Worm (Caenorhabditis elegans) whole organism, L1 larva: Measurements from ENCODE around the gene Y94H6A.2.

Experiments
- C04F5.9 ChIP-seq: sonication (generic microtip); optimal IDR thresholded peaks from 2 replicates; lab custom pipeline; 2016; ENCODE audit warnings: missing genetic modification characterization, missing compliant biosample characterization
- C16A3.4 ChIP-seq: fragments of 150-350 bp; optimal IDR thresholded peaks from 2 replicates; lab custom pipeline; 2014; ENCODE audit warnings: missing biosample characterization, missing genetic modification characterization
- F16B12.6 ChIP-seq: fragments of 150-350 bp; optimal IDR thresholded peaks from 2 replicates; lab custom pipeline; 2014; ENCODE audit warnings: missing biosample characterization, missing genetic modification characterization
- Y116A8C.19 ChIP-seq: sonication (generic microtip); optimal IDR thresholded peaks from 2 replicates; lab custom pipeline; 2016; ENCODE audit warnings: missing compliant biosample characterization, missing genetic modification characterization, borderline replicate concordance
- aha-1 ChIP-seq: fragments of 150-350 bp; optimal IDR thresholded peaks from 2 replicates; lab custom pipeline; 2014; ENCODE audit warnings: missing biosample characterization, missing genetic modification characterization
- alr-1 ChIP-seq: fragments of 200-800 bp; sonication (Bioruptor generic); optimal IDR thresholded peaks from 2 replicates; lab custom pipeline; 2018; ENCODE audit warnings: borderline replicate concordance, mild to moderate bottlenecking, missing genetic modification characterization, missing compliant biosample characterization
- aly-2 ChIP-seq: fragments of 150-350 bp; optimal IDR thresholded peaks from 2 replicates; lab custom pipeline; 2014; ENCODE audit warnings: missing biosample characterization, missing genetic modification characterization
- ceh-63 ChIP-seq: fragments of 200-800 bp; sonication (Bioruptor generic); optimal IDR thresholded peaks from 2 replicates; lab custom pipeline; 2018; ENCODE audit warnings: mild to moderate bottlenecking, missing genetic modification characterization, missing compliant biosample characterization
- ceh-8 ChIP-seq: fragments of 200-800 bp; sonication (Bioruptor generic); optimal IDR thresholded peaks from 2 replicates; lab custom pipeline; 2018; ENCODE audit warnings: mild to moderate bottlenecking, missing genetic modification characterization, moderate library complexity, missing compliant biosample characterization
- ceh-90 ChIP-seq: sonication (generic microtip); optimal IDR thresholded peaks from 2 replicates; lab custom pipeline; 2016; ENCODE audit warnings: missing genetic modification characterization, missing compliant biosample characterization
- ces-1 ChIP-seq: fragments of 150-350 bp; optimal IDR thresholded peaks from 2 replicates; lab custom pipeline; 2014; ENCODE audit warnings: missing biosample characterization, missing genetic modification reagents, missing genetic modification characterization
- dsc-1 ChIP-seq: sonication (generic microtip); optimal IDR thresholded peaks from 2 replicates; lab custom pipeline; 2016; ENCODE audit warnings: mild to moderate bottlenecking, missing genetic modification characterization, missing compliant biosample characterization
- efl-1 ChIP-seq, 4 experiments: fragments of 150-350 bp; optimal IDR thresholded peaks in 3 of 4; peaks in 1 of 4; 1 replicate in 1 of 4; 2 replicates in 3 of 4; lab custom pipeline; 2014; ENCODE audit warnings: missing biosample characterization in 2 of 4, missing genetic modification characterization in 2 of 4, missing genetic modification reagents in 2 of 4
- egl-13 ChIP-seq: sonication (generic microtip); optimal IDR thresholded peaks from 2 replicates; lab custom pipeline; 2016; ENCODE audit warnings: missing genotype, missing genetic modification reagents, missing genetic modification characterization, missing compliant biosample characterization
- egl-27 ChIP-seq, 2 experiments: fragments of 150-350 bp in 1 of 2; sonication (generic microtip); optimal IDR thresholded peaks; 3 replicates each; lab custom pipeline; 2017 to 2018; ENCODE audit warnings: missing biosample characterization in 2 of 2, missing genetic modification characterization in 2 of 2, missing genetic modification reagents in 2 of 2
- elt-2 ChIP-seq: sonication (generic microtip); optimal IDR thresholded peaks from 2 replicates; lab custom pipeline; 2016; ENCODE audit warnings: missing genetic modification characterization, mild to moderate bottlenecking, inconsistent platforms, missing compliant biosample characterization, missing genetic modification reagents
- elt-3 ChIP-seq, 6 experiments: fragments of 150-350 bp in 1 of 6; sonication (generic microtip); optimal IDR thresholded peaks; 2 replicates each; lab custom pipeline; 2017 to 2018; ENCODE audit warnings: missing biosample characterization in 6 of 6, missing genetic modification characterization in 6 of 6, inconsistent platforms in 1 of 6
- fkh-8 ChIP-seq: sonication (generic microtip); optimal IDR thresholded peaks from 2 replicates; lab custom pipeline; 2016; ENCODE audit warnings: mild to moderate bottlenecking, missing genetic modification characterization, missing compliant biosample characterization
- fos-1 ChIP-seq: fragments of 150-350 bp; optimal IDR thresholded peaks from 2 replicates; lab custom pipeline; 2014; ENCODE audit warnings: missing biosample characterization, missing genetic modification characterization
- hlh-4 ChIP-seq: sonication (generic microtip); optimal IDR thresholded peaks from 2 replicates; lab custom pipeline; 2016; ENCODE audit warnings: mild to moderate bottlenecking, missing genetic modification characterization, missing compliant biosample characterization
- hpl-2 ChIP-seq: fragments of 150-350 bp; optimal IDR thresholded peaks from 2 replicates; lab custom pipeline; 2014; ENCODE audit warnings: missing biosample characterization, missing genetic modification reagents, missing genetic modification characterization
- isw-1 ChIP-seq: fragments of 200-800 bp; sonication (Bioruptor generic); IDR thresholded peaks from 2 replicates; pipeline ENCODE4 v1.3.6; 2022; ENCODE audit warnings: missing genetic modification characterization, missing compliant biosample characterization
- lin-14 ChIP-seq: fragments of 200-800 bp; sonication (Bioruptor generic); optimal IDR thresholded peaks from 2 replicates; lab custom pipeline; 2018; ENCODE audit warnings: mild to moderate bottlenecking, missing genetic modification characterization, moderate library complexity, missing compliant biosample characterization
- lin-35 ChIP-seq, 2 experiments: fragments of 150-350 bp; optimal IDR thresholded peaks; 2 replicates each; lab custom pipeline; 2014; ENCODE audit warnings: missing biosample characterization in 2 of 2, missing genetic modification characterization in 2 of 2, missing genetic modification reagents in 2 of 2
- lin-39 ChIP-seq: fragments of 150-350 bp; optimal IDR thresholded peaks from 2 replicates; lab custom pipeline; 2014; ENCODE audit warnings: missing biosample characterization, missing genetic modification reagents, missing genetic modification characterization
- lir-3 ChIP-seq: sonication (generic microtip); optimal IDR thresholded peaks from 2 replicates; lab custom pipeline; 2016; ENCODE audit warnings: mild to moderate bottlenecking, missing genetic modification characterization, moderate library complexity, missing compliant biosample characterization; ENCODE audit not compliant: poor library complexity
- lsy-2 ChIP-seq, 2 experiments: fragments of 150-350 bp; optimal IDR thresholded peaks; 2 replicates each; lab custom pipeline; 2014; ENCODE audit warnings: missing biosample characterization in 2 of 2, missing genetic modification characterization in 2 of 2
- mab-9 ChIP-seq: fragments of 200-800 bp; sonication (Bioruptor generic); IDR thresholded peaks from 2 replicates; pipeline ENCODE4 v1.3.6; 2022; ENCODE audit warnings: missing genetic modification reagents, missing genetic modification characterization, missing compliant biosample characterization
- mdl-1 ChIP-seq, 2 experiments: fragments of 150-350 bp; optimal IDR thresholded peaks; 2 replicates each; lab custom pipeline; 2014 to 2017; ENCODE audit warnings: missing biosample characterization in 2 of 2, missing genetic modification characterization in 2 of 2, inconsistent platforms in 1 of 2
- nhr-11 ChIP-seq: fragments of 150-350 bp; optimal IDR thresholded peaks from 2 replicates; lab custom pipeline; 2014; ENCODE audit warnings: missing biosample characterization, missing genetic modification characterization
- nhr-12 ChIP-seq: sonication (generic microtip); optimal IDR thresholded peaks from 2 replicates; lab custom pipeline; 2017; ENCODE audit warnings: missing biosample characterization, missing genetic modification characterization
- nhr-19 ChIP-seq: fragments of 200-800 bp; sonication (Bioruptor generic); conservative IDR thresholded peaks from 2 replicates; pipeline ENCODE4 v1.3.6; 2022; ENCODE audit warnings: missing genetic modification characterization, missing compliant biosample characterization
- nhr-28 ChIP-seq: fragments of 150-350 bp; optimal IDR thresholded peaks from 2 replicates; lab custom pipeline; 2014; ENCODE audit warnings: missing biosample characterization, missing genetic modification characterization
- nhr-76 ChIP-seq: sonication (generic microtip); optimal IDR thresholded peaks from 2 replicates; lab custom pipeline; 2017; ENCODE audit warnings: missing biosample characterization, missing genetic modification characterization
- nhr-77 ChIP-seq: fragments of 150-350 bp; optimal IDR thresholded peaks from 2 replicates; lab custom pipeline; 2014; ENCODE audit warnings: missing biosample characterization, missing genetic modification characterization
- nhr-84 ChIP-seq: sonication (generic microtip); optimal IDR thresholded peaks from 2 replicates; lab custom pipeline; 2017; ENCODE audit warnings: missing biosample characterization, missing genetic modification characterization
- nhr-85 ChIP-seq: sonication (generic microtip); peaks from one replicate; lab custom pipeline; 2016; ENCODE audit warnings: missing genetic modification characterization, inconsistent platforms, missing compliant biosample characterization
- nhr-90 ChIP-seq: sonication (generic microtip); optimal IDR thresholded peaks from 2 replicates; lab custom pipeline; 2016; ENCODE audit warnings: mild to moderate bottlenecking, missing genetic modification characterization, missing compliant biosample characterization; ENCODE audit not compliant: poor library complexity
- pag-3 ChIP-seq: sonication (generic microtip); optimal IDR thresholded peaks from 2 replicates; lab custom pipeline; 2017; ENCODE audit warnings: missing genetic modification characterization, mild to moderate bottlenecking, missing compliant biosample characterization, antibody characterized with exemption, borderline replicate concordance; ENCODE audit not compliant: insufficient read depth
- skn-1 ChIP-seq: fragments of 150-350 bp; optimal IDR thresholded peaks from 2 replicates; lab custom pipeline; 2014; ENCODE audit warnings: missing biosample characterization, missing genetic modification characterization
- snpc-4 ChIP-seq: fragments of 150-350 bp; optimal IDR thresholded peaks from 2 replicates; lab custom pipeline; 2014; ENCODE audit warnings: missing biosample characterization, missing genetic modification characterization
- sox-4 ChIP-seq: sonication (generic microtip); optimal IDR thresholded peaks from 2 replicates; lab custom pipeline; 2016; ENCODE audit warnings: missing genetic modification characterization, missing compliant biosample characterization
- sptf-1 ChIP-seq: fragments of 150-350 bp; optimal IDR thresholded peaks from 2 replicates; lab custom pipeline; 2014; ENCODE audit warnings: missing biosample characterization, missing genetic modification characterization
- sup-37 ChIP-seq: fragments of 200-800 bp; sonication (Bioruptor generic); optimal IDR thresholded peaks from 2 replicates; lab custom pipeline; 2018; ENCODE audit warnings: mild to moderate bottlenecking, missing genetic modification characterization, missing compliant biosample characterization
- tbx-2 ChIP-seq: sonication (generic microtip); optimal IDR thresholded peaks from 2 replicates; lab custom pipeline; 2016; ENCODE audit warnings: missing genetic modification characterization, missing compliant biosample characterization
- tlp-1 ChIP-seq: fragments of 150-350 bp; optimal IDR thresholded peaks from 2 replicates; lab custom pipeline; 2014; ENCODE audit warnings: missing biosample characterization, missing genetic modification characterization
- unc-62 ChIP-seq: fragments of 150-350 bp; optimal IDR thresholded peaks from 2 replicates; lab custom pipeline; 2014; ENCODE audit warnings: missing biosample characterization, missing genetic modification reagents, missing genetic modification characterization
- unc-86 ChIP-seq: sonication (generic microtip); optimal IDR thresholded peaks from 2 replicates; lab custom pipeline; 2016; ENCODE audit warnings: missing genetic modification characterization, missing compliant biosample characterization
- unc-98 ChIP-seq: fragments of 200-800 bp; sonication (Bioruptor generic); IDR thresholded peaks from 2 replicates; pipeline ENCODE4 v1.3.6; 2022; ENCODE audit warnings: missing genetic modification characterization, missing compliant biosample characterization
- xbp-1 ChIP-seq: sonication (generic microtip); optimal IDR thresholded peaks from 2 replicates; lab custom pipeline; 2016; ENCODE audit warnings: missing genetic modification characterization, missing compliant biosample characterization
- ztf-11 ChIP-seq, 2 experiments: sonication (generic microtip); optimal IDR thresholded peaks; 2 replicates each; lab custom pipeline; 2016 to 2017; ENCODE audit warnings: missing genetic modification characterization in 2 of 2, missing biosample characterization in 1 of 2, missing compliant biosample characterization in 1 of 2
- ztf-4 ChIP-seq: fragments of 150-350 bp; optimal IDR thresholded peaks from 2 replicates; lab custom pipeline; 2014; ENCODE audit warnings: missing biosample characterization, missing genetic modification characterization

Y94H6A.2 gene

ce11 chrIV:2775992-2776630 lies 46.0 kb downstream of the Y94H6A.2 start (continued):
- TF ChIP-seq dsc-1 (tag; lab: Kevin White, UChicago) (peak; percentile 25), sup-37 (GFP tag; lab: Kevin White, UChicago) (no peak), nhr-84 (tag; lab: Kevin White, UChicago) (no peak), sptf-1 (no peak), ces-1 (GFP tag; lab: Kevin White, UChicago) (no peak), elt-2 (no peak), ztf-11 (tag; optimal IDR thresholded peaks at IDR 0.05; lab: Kevin White, UChicago) (no peak), unc-62 (no peak), aly-2 (tag; lab: Kevin White, UChicago) (no peak), tbx-2 (tag; lab: Kevin White, UChicago) (peak; percentile 56), elt-3 (tag; optimal IDR thresholded peaks at IDR 0.05; lab: Kevin White, UChicago) (no peak), lin-35 (GFP tag; optimal IDR thresholded peaks at IDR 0.05; lab: Kevin White, UChicago) (peak; percentile 1 to 47), tlp-1 (no peak), lir-3 (tag; lab: Kevin White, UChicago) (no peak), egl-27 (tag; optimal IDR thresholded peaks at IDR 0.05; lab: Kevin White, UChicago) (no peak), nhr-11 (no peak), C16A3.4 (tag; lab: Kevin White, UChicago) (no peak), aha-1 (tag; lab: Kevin White, UChicago) (no peak), hpl-2 (GFP tag; lab: Kevin White, UChicago) (no peak), hlh-4 (tag; lab: Kevin White, UChicago) (no peak), lsy-2 (tag; optimal IDR thresholded peaks at IDR 0.05; lab: Kevin White, UChicago) (peak; percentile 43 to 52), ceh-8 (GFP tag; lab: Kevin White, UChicago) (no peak), unc-86 (tag; lab: Kevin White, UChicago) (peak; percentile 27), unc-98 (no peak), lin-39 (tag; lab: Kevin White, UChicago) (peak; percentile 9), sox-4 (tag; lab: Kevin White, UChicago) (no peak), F16B12.6 (no peak), C04F5.9 (tag; lab: Kevin White, UChicago) (no peak), pag-3 (peak; percentile 95), Y116A8C.19 (tag; lab: Kevin White, UChicago) (no peak), fos-1 (tag; lab: Kevin White, UChicago) (no peak), fkh-8 (peak; percentile 23), nhr-76 (tag; lab: Kevin White, UChicago) (no peak), efl-1 (optimal IDR thresholded peaks at IDR 0.05; lab: Kevin White, UChicago) (peak; percentile 47 to 53), efl-1 (GFP tag; optimal IDR thresholded peaks at IDR 0.05 in 1 of 2; lab: Kevin White, UChicago) (peak; percentile 27 to 92), nhr-77 (tag; lab: Kevin White, UChicago) (no peak), nhr-85 (tag; lab: Kevin White, UChicago) (no peak), isw-1 (GFP tag; lab: Robert Waterston, UW) (peak; percentile 42; the same call in 1 of the 2 replicates), ztf-4 (tag; lab: Kevin White, UChicago) (no peak), nhr-19 (GFP tag; lab: Robert Waterston, UW) (peak; percentile 47), ceh-90 (tag; lab: Kevin White, UChicago) (no peak), ceh-63 (GFP tag; lab: Kevin White, UChicago) (no peak), alr-1 (tag; lab: Kevin White, UChicago) (no peak), skn-1 (tag; lab: Kevin White, UChicago) (no peak), xbp-1 (tag; lab: Kevin White, UChicago) (peak; percentile 65), nhr-90 (tag; lab: Kevin White, UChicago) (no peak), nhr-28 (tag; lab: Kevin White, UChicago) (no peak), nhr-12 (tag; lab: Kevin White, UChicago) (no peak), mdl-1 (tag; optimal IDR thresholded peaks at IDR 0.05; lab: Kevin White, UChicago) (no peak), mab-9 (GFP tag; lab: Robert Waterston, UW) (no peak), lin-14 (GFP tag; lab: Kevin White, UChicago) (peak; percentile 89), egl-13 (tag; lab: Kevin White, UChicago) (peak; percentile 19), snpc-4 (no peak)
